Fruit fly (Drosophila melanogaster): ENCODE data around the gene LysP.

Gene LysP

dm6 chr3L:1178115-1178583, 40.3 kb downstream of the LysP start:
- TF ChIP-seq Nf-YC (tag; optimal IDR thresholded peaks at IDR 0.05) (peak; percentile 97), Opbp (GFP tag; IDR thresholded peaks at IDR 0.05; ENCODE audit: partially characterized antibody) (0 out of 3 replicates have a peak, but pooled peaks have one; percentile 43), ftz-f1 (GFP tag; optimal IDR thresholded peaks at IDR 0.05) (peak; percentile 14), NfI (GFP tag; optimal IDR thresholded peaks at IDR 0.05) (no peak), Nf-YB (GFP tag; optimal IDR thresholded peaks at IDR 0.05) (peak; percentile 94), Jarid2 (GFP tag; optimal IDR thresholded peaks at IDR 0.05) (peak; percentile 70), chinmo (GFP tag; IDR thresholded peaks at IDR 0.05; ENCODE audit: partially characterized antibody) (peak; percentile 92; the same call in 2 of the 4 replicates), nom (GFP tag; optimal IDR thresholded peaks at IDR 0.05) (peak; percentile 62), CG8478 (optimal IDR thresholded peaks at IDR 0.05) (peak; percentile 88), rib (GFP tag; IDR thresholded peaks at IDR 0.05) (peak; percentile 40; the same call in 1 of the 2 replicates), abd-A (tag; optimal IDR thresholded peaks at IDR 0.05) (peak; percentile 23), ATbp (GFP tag; optimal IDR thresholded peaks at IDR 0.05) (no peak), Drgx (GFP tag; IDR thresholded peaks at IDR 0.05) (peak; percentile 55), odd (GFP tag; optimal IDR thresholded peaks at IDR 0.05) (no peak), CG17385 (GFP tag; optimal IDR thresholded peaks at IDR 0.05) (peak; percentile 86), CG6272 (GFP tag; IDR thresholded peaks at IDR 0.05) (no peak), Scr (GFP tag; IDR thresholded peaks at IDR 0.05; ENCODE audit: partially characterized antibody) (0 out of 2 replicates have a peak, but pooled peaks have one; percentile 31), CG5245 (GFP tag; optimal IDR thresholded peaks at IDR 0.05) (no peak), onecut (GFP tag; IDR thresholded peaks at IDR 0.05) (no peak), pros (GFP tag; optimal IDR thresholded peaks at IDR 0.05) (peak; percentile 39), gfzf (GFP tag; optimal IDR thresholded peaks at IDR 0.05) (no peak), chif (GFP tag; optimal IDR thresholded peaks at IDR 0.05) (no peak), CG16815 (GFP tag; optimal IDR thresholded peaks at IDR 0.05) (no peak), pnt (GFP tag; optimal IDR thresholded peaks at IDR 0.05) (no peak), Aef1 (GFP tag; IDR thresholded peaks at IDR 0.05) (peak; percentile 88), Med (GFP tag) (peak; percentile 13), dmrt11E (tag; optimal IDR thresholded peaks at IDR 0.05) (no peak), CG6791 (GFP tag; IDR thresholded peaks at IDR 0.05; ENCODE audit: partially characterized antibody) (0 out of 3 replicates have a peak, but pooled peaks have one; percentile 31), PHDP (tag; optimal IDR thresholded peaks at IDR 0.05) (no peak), psq (GFP tag; optimal IDR thresholded peaks at IDR 0.05) (peak; percentile 20), CG6689 (GFP tag; IDR thresholded peaks at IDR 0.05) (no peak), CG1832 (GFP tag; optimal IDR thresholded peaks at IDR 0.05) (peak; percentile 87), z (GFP tag; IDR thresholded peaks at IDR 0.05) (0 out of 3 replicates have a peak, but pooled peaks have one; percentile 4), NFAT (GFP tag; IDR thresholded peaks at IDR 0.05) (no peak), gsb-n (tag; optimal IDR thresholded peaks at IDR 0.05) (no peak), crol (GFP tag; IDR thresholded peaks at IDR 0.05) (peak; percentile 88), sc (optimal IDR thresholded peaks at IDR 0.05) (no peak), sc (GFP tag; optimal IDR thresholded peaks at IDR 0.05) (no peak), cg (GFP tag; optimal IDR thresholded peaks at IDR 0.05) (peak; percentile 88), CG9437 (GFP tag; optimal IDR thresholded peaks at IDR 0.05) (no peak), yki (optimal IDR thresholded peaks at IDR 0.05) (no peak), Deaf1 (tag; optimal IDR thresholded peaks at IDR 0.05) (peak; percentile 97), pan (optimal IDR thresholded peaks at IDR 0.05) (no peak), pan (GFP tag; optimal IDR thresholded peaks at IDR 0.05 in 1 of 2, IDR thresholded peaks at IDR 0.05 in 1 of 2) (no peak), MTF-1 (GFP tag; optimal IDR thresholded peaks at IDR 0.05; ENCODE audit: borderline replicate concordance) (no peak), bsh (GFP tag; optimal IDR thresholded peaks at IDR 0.05) (peak in 1 of 2 experiments; percentile 40), CG13287 (GFP tag; IDR thresholded peaks at IDR 0.05; ENCODE audit: partially characterized antibody) (peak; percentile 47; the same call in 1 of the 2 replicates), B-H2 (GFP tag; optimal IDR thresholded peaks at IDR 0.05) (no peak), D (optimal IDR thresholded peaks at IDR 0.05) (peak; percentile 8), D (GFP tag; optimal IDR thresholded peaks at IDR 0.05) (no peak), CG11093 (GFP tag; IDR thresholded peaks at IDR 0.05) (no peak)
